Fruit fly (Drosophila melanogaster): ENCODE data around the gene wg.

DNA sequence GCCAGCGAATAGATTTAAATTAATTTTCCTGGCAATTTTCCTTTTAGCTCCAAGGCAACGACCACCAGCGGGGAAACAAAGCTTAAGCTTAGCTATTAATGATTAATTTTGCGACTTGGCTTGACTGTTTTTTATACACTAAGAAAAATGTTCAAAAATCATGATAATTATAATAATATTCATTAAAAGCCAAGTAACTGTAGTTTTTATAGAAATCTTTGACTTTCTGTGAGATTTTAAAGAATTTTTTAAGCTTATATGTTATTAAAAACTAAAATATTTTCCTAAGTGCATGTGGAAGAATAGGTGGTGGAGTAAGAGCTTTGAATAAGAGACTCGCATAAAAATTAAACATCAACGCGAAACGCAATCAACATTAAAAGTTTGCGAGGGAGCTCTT lies 42.6 kb upstream of the wg start:
- no peak for TF ChIP-seq gl (tag; optimal IDR thresholded peaks at IDR 0.05)
- no peak for TF ChIP-seq CG34367 (tag; optimal IDR thresholded peaks at IDR 0.05)
- no peak for TF ChIP-seq CG9948 (tag; optimal IDR thresholded peaks at IDR 0.05)
- no peak for TF ChIP-seq fd96Ca (GFP tag; IDR thresholded peaks at IDR 0.05)
- no peak for TF ChIP-seq CG8159 (tag; optimal IDR thresholded peaks at IDR 0.05)
- TF ChIP-seq CG14655 (GFP tag; optimal IDR thresholded peaks at IDR 0.05) = no peak
- no peak for TF ChIP-seq rn (GFP tag; IDR thresholded peaks at IDR 0.05)
